Fruit fly (Drosophila melanogaster) whole organism, embryonic: ENCODE measurements around the gene Nazo.
A peak's percentile ranks its signal among the peaks of the same experiment; 100 is the strongest.

Source experiments
- Atf3 ChIP-seq: fragments of 200-800 bp; sonication (Bioruptor generic); optimal IDR thresholded peaks from 3 replicates; lab custom pipeline; 2016; ENCODE audit warnings: missing biosample characterization, missing genetic modification characterization
- CG10431 ChIP-seq: fragments of 200-800 bp; sonication (Bioruptor generic); optimal IDR thresholded peaks from 3 replicates; lab custom pipeline; 2018; ENCODE audit warnings: missing biosample characterization, mild to moderate bottlenecking, missing genetic modification characterization
- CG10979 ChIP-seq: fragments of 200-800 bp; sonication (Bioruptor generic); optimal IDR thresholded peaks from 2 replicates; lab custom pipeline; 2018; ENCODE audit warnings: missing biosample characterization, mild to moderate bottlenecking, missing genetic modification characterization, moderate library complexity
- CG11695 ChIP-seq: fragments of 200-800 bp; sonication (Bioruptor generic); IDR thresholded peaks from 3 replicates; pipeline ENCODE4 v1.3.6; 2022; ENCODE audit warnings: missing biosample characterization, missing genetic modification characterization
- CG11723 ChIP-seq: fragments of 200-800 bp; sonication (Bioruptor generic); optimal IDR thresholded peaks from 2 replicates; lab custom pipeline; 2017; ENCODE audit warnings: missing biosample characterization, mild to moderate bottlenecking, missing genetic modification characterization
- CG12155 ChIP-seq: fragments of 200-800 bp; sonication (Bioruptor generic); optimal IDR thresholded peaks from 3 replicates; lab custom pipeline; 2016; ENCODE audit warnings: missing biosample characterization, missing genetic modification characterization
- CG12659 ChIP-seq: fragments of 200-800 bp; sonication (Bioruptor generic); optimal IDR thresholded peaks from 3 replicates; lab custom pipeline; 2017; ENCODE audit warnings: mild to moderate bottlenecking, missing biosample characterization, missing genetic modification reagents, missing genetic modification characterization
- CG1602 ChIP-seq: fragments of 200-800 bp; sonication (Bioruptor generic); optimal IDR thresholded peaks from 3 replicates; lab custom pipeline; 2016; ENCODE audit warnings: missing biosample characterization, missing genetic modification characterization
- CG18262 ChIP-seq: fragments of 200-800 bp; optimal IDR thresholded peaks from 3 replicates; lab custom pipeline; 2019; ENCODE audit warnings: missing biosample characterization, mild to moderate bottlenecking, missing genetic modification characterization, moderate library complexity
- CG18619 ChIP-seq: fragments of 200-800 bp; sonication (Bioruptor generic); optimal IDR thresholded peaks from 3 replicates; lab custom pipeline; 2017; ENCODE audit warnings: missing biosample characterization, mild to moderate bottlenecking, missing genetic modification characterization
- CG2712 ChIP-seq: fragments of 200-800 bp; optimal IDR thresholded peaks from 3 replicates; lab custom pipeline; 2019; ENCODE audit warnings: missing biosample characterization, mild to moderate bottlenecking, missing genetic modification characterization, moderate library complexity
- CG31365 ChIP-seq: fragments of 200-800 bp; sonication (Bioruptor generic); optimal IDR thresholded peaks from 2 replicates; lab custom pipeline; 2018; ENCODE audit warnings: missing biosample characterization, mild to moderate bottlenecking, missing genetic modification characterization
- CG3726 ChIP-seq: fragments of 200-800 bp; sonication (Bioruptor generic); IDR thresholded peaks from 3 replicates; pipeline ENCODE4, ENCODE4 v1.3.6; 2022; ENCODE audit warnings: missing biosample characterization, missing genetic modification characterization
- CG3847 ChIP-seq: fragments of 200-800 bp; sonication (Bioruptor generic); IDR thresholded peaks from 2 replicates; pipeline ENCODE4 v1.3.6; 2022; ENCODE audit warnings: missing biosample characterization, missing genetic modification characterization
- CG7271 ChIP-seq: fragments of 200-800 bp; sonication (Bioruptor generic); optimal IDR thresholded peaks from 2 replicates; lab custom pipeline; 2018; ENCODE audit warnings: missing biosample characterization, mild to moderate bottlenecking, missing genetic modification characterization, moderate library complexity
- CG7372 ChIP-seq: fragments of 200-800 bp; sonication (Bioruptor generic); IDR thresholded peaks from 2 replicates; pipeline ENCODE4 v1.3.6; 2022; ENCODE audit warnings: missing biosample characterization, missing genetic modification characterization
- CG7556 ChIP-seq: fragments of 200-800 bp; sonication (Bioruptor generic); optimal IDR thresholded peaks from 2 replicates; lab custom pipeline; 2017; ENCODE audit warnings: missing biosample characterization, mild to moderate bottlenecking, missing genetic modification characterization
- CG8359 ChIP-seq: fragments of 200-800 bp; sonication (Bioruptor generic); optimal IDR thresholded peaks from 2 replicates; lab custom pipeline; 2017; ENCODE audit warnings: missing biosample characterization, mild to moderate bottlenecking, missing genetic modification characterization, borderline replicate concordance
- CG9215 ChIP-seq: fragments of 200-800 bp; sonication (Bioruptor generic); IDR thresholded peaks from 2 replicates; pipeline ENCODE4 v1.3.6; 2022; ENCODE audit warnings: missing biosample characterization, missing genetic modification characterization
- Dbx ChIP-seq: fragments of 200-800 bp; sonication (Bioruptor generic); IDR thresholded peaks from 3 replicates; pipeline ENCODE4 v1.3.6; 2022; ENCODE audit warnings: missing biosample characterization, missing genetic modification characterization
- Dip2 ChIP-seq: fragments of 200-800 bp; sonication (Bioruptor generic); IDR thresholded peaks from 2 replicates; pipeline ENCODE4 v1.3.6; 2022; ENCODE audit warnings: missing biosample characterization, missing genetic modification characterization
- E2f1 ChIP-seq: fragments of 200-800 bp; sonication (Bioruptor generic); IDR thresholded peaks from 2 replicates; pipeline ENCODE4 v1.3.6; 2022; ENCODE audit warnings: missing biosample characterization, missing genetic modification characterization
- Eip74EF ChIP-seq, 2 experiments: fragments of 200-800 bp in 1 of 2; fragments of >200 bp in 1 of 2; sonication (Bioruptor generic) in 1 of 2; optimal IDR thresholded peaks; 2 replicates each; lab custom pipeline; 2017 to 2019; ENCODE audit warnings: missing biosample characterization in 2 of 2, missing genetic modification characterization in 2 of 2, mild to moderate bottlenecking in 1 of 2, moderate library complexity in 1 of 2
- Elba2 ChIP-seq: fragments of 200-800 bp; sonication (Bioruptor generic); optimal IDR thresholded peaks from 3 replicates; lab custom pipeline; 2016; ENCODE audit warnings: missing biosample characterization, missing genetic modification characterization
- HLH54F ChIP-seq: fragments of 200-800 bp; sonication (Bioruptor generic); optimal IDR thresholded peaks from 3 replicates; lab custom pipeline; 2016; ENCODE audit warnings: missing biosample characterization, missing genetic modification characterization
- Hey ChIP-seq: fragments of 200-800 bp; sonication (Bioruptor generic); optimal IDR thresholded peaks from 3 replicates; lab custom pipeline; 2018; ENCODE audit warnings: missing biosample characterization, mild to moderate bottlenecking, missing genetic modification characterization
- Hr3 ChIP-seq: fragments of 200-800 bp; sonication (Bioruptor generic); optimal IDR thresholded peaks from 3 replicates; lab custom pipeline; 2016; ENCODE audit warnings: missing biosample characterization, missing genetic modification characterization
- Lim3 ChIP-seq: fragments of 200-800 bp; sonication (Bioruptor generic); IDR thresholded peaks from 2 replicates; pipeline ENCODE4 v1.3.6; 2022; ENCODE audit warnings: missing biosample characterization, missing genetic modification characterization
- NC2β ChIP-seq: fragments of 200-800 bp; sonication (Bioruptor generic); optimal IDR thresholded peaks from 2 replicates; lab custom pipeline; 2016; ENCODE audit warnings: missing biosample characterization, missing genetic modification characterization
- Ptx1 ChIP-seq: fragments of 200-800 bp; sonication (Bioruptor generic); IDR thresholded peaks from 2 replicates; pipeline ENCODE4 v1.3.6; 2022; ENCODE audit warnings: missing biosample characterization, missing genetic modification characterization
- Sry-β ChIP-seq: fragments of 200-800 bp; sonication (Bioruptor generic); optimal IDR thresholded peaks from 2 replicates; lab custom pipeline; 2018; ENCODE audit warnings: missing biosample characterization, mild to moderate bottlenecking, missing genetic modification characterization, moderate library complexity
- Sry-δ ChIP-seq: fragments of 200-800 bp; sonication (Bioruptor generic); optimal IDR thresholded peaks from 2 replicates; lab custom pipeline; 2016; ENCODE audit warnings: missing biosample characterization, missing genetic modification characterization
- TFAM ChIP-seq: fragments of 200-800 bp; sonication (Bioruptor generic); optimal IDR thresholded peaks from 2 replicates; lab custom pipeline; 2017; ENCODE audit warnings: missing biosample characterization, missing genetic modification characterization, inconsistent platforms
- Vsx1 ChIP-seq: fragments of 200-800 bp; sonication (Bioruptor generic); optimal IDR thresholded peaks from 2 replicates; lab custom pipeline; 2017; ENCODE audit warnings: missing biosample characterization, mild to moderate bottlenecking, missing genetic modification characterization, missing genetic modification reagents
- dati ChIP-seq: fragments of 200-800 bp; sonication (Bioruptor generic); IDR thresholded peaks from 2 replicates; pipeline ENCODE4 v1.3.6; 2022; ENCODE audit warnings: missing biosample characterization, missing genetic modification characterization
- dysf ChIP-seq: fragments of 200-800 bp; sonication (Bioruptor generic); IDR thresholded peaks from 3 replicates; pipeline ENCODE4 v1.3.6; 2022; ENCODE audit warnings: missing biosample characterization, missing genetic modification characterization
- kah ChIP-seq: fragments of 200-800 bp; sonication (Bioruptor generic); optimal IDR thresholded peaks from 2 replicates; lab custom pipeline; 2018; ENCODE audit warnings: missing biosample characterization, mild to moderate bottlenecking, missing genetic modification characterization
- klu ChIP-seq: fragments of 200-800 bp; sonication (Bioruptor generic); IDR thresholded peaks from 2 replicates; pipeline ENCODE4 v1.3.6; 2022; ENCODE audit warnings: missing biosample characterization, missing genetic modification characterization
- nmo ChIP-seq: fragments of 200-800 bp; sonication (Bioruptor generic); optimal IDR thresholded peaks from 2 replicates; lab custom pipeline; 2018; ENCODE audit warnings: missing biosample characterization, mild to moderate bottlenecking, missing genetic modification characterization, moderate library complexity
- oc ChIP-seq: fragments of 200-800 bp; sonication (Bioruptor generic); optimal IDR thresholded peaks from 2 replicates; lab custom pipeline; 2018; ENCODE audit warnings: missing biosample characterization, mild to moderate bottlenecking, missing genetic modification characterization, moderate library complexity
- otp ChIP-seq: fragments of 200-800 bp; sonication (Bioruptor generic); IDR thresholded peaks from 3 replicates; pipeline ENCODE4, ENCODE4 v1.3.6; 2022; ENCODE audit warnings: missing biosample characterization, missing genetic modification characterization
- pnt ChIP-seq: fragments of 200-800 bp; sonication (Bioruptor generic); optimal IDR thresholded peaks from 3 replicates; lab custom pipeline; 2016; ENCODE audit warnings: missing biosample characterization, missing genetic modification characterization
- pros ChIP-seq: fragments of 200-800 bp; sonication (Bioruptor generic); optimal IDR thresholded peaks from 3 replicates; lab custom pipeline; 2019; ENCODE audit warnings: missing biosample characterization, mild to moderate bottlenecking, missing genetic modification characterization, moderate library complexity
- sens ChIP-seq: fragments of 200-800 bp; sonication (Bioruptor generic); peaks from one replicate; lab custom pipeline; 2016; ENCODE audit warnings: missing biosample characterization, missing genetic modification characterization
- stc ChIP-seq: fragments of 200-800 bp; sonication (Bioruptor generic); IDR thresholded peaks from 2 replicates; pipeline ENCODE4 v1.3.6; 2022; ENCODE audit warnings: missing biosample characterization, missing genetic modification characterization
- tio ChIP-seq: fragments of 200-800 bp; sonication (Bioruptor generic); optimal IDR thresholded peaks from 2 replicates; lab custom pipeline; 2017; ENCODE audit warnings: missing biosample characterization, missing genetic modification characterization, inconsistent platforms
- unpg ChIP-seq: fragments of 200-800 bp; sonication (Bioruptor generic); optimal IDR thresholded peaks from 3 replicates; lab custom pipeline; 2018; ENCODE audit warnings: missing biosample characterization, mild to moderate bottlenecking, missing genetic modification characterization, moderate library complexity
- z ChIP-seq: fragments of 200-800 bp; sonication (Bioruptor generic); IDR thresholded peaks from 3 replicates; pipeline ENCODE4 v1.3.6; 2022; ENCODE audit warnings: missing biosample characterization, missing genetic modification characterization
- zf30C ChIP-seq: fragments of 200-800 bp; sonication (Bioruptor generic); optimal IDR thresholded peaks from 3 replicates; lab custom pipeline; 2018; ENCODE audit warnings: missing biosample characterization, mild to moderate bottlenecking, missing genetic modification characterization
- zfh1 ChIP-seq: fragments of 200-800 bp; sonication (Bioruptor generic); IDR thresholded peaks from 3 replicates; pipeline ENCODE4 v1.3.6; 2022; ENCODE audit warnings: missing biosample characterization, missing genetic modification characterization

The Nazo gene

dm6 chr3R:8333768-8334470 is 46.2 kb downstream of the Nazo start, which contains the start of gene Poxm (continued):
- no peak for TF ChIP-seq pros (GFP tag; lab: Kevin White, UChicago)
- TF ChIP-seq CG3847 (GFP tag; lab: Robert Waterston, UW) = peak; percentile 84
- peak; percentile 98 for TF ChIP-seq nmo (GFP tag; lab: Kevin White, UChicago)
- peak; percentile 96 for TF ChIP-seq CG10979
- TF ChIP-seq CG9215 (GFP tag; lab: Robert Waterston, UW) = peak; percentile 89
- TF ChIP-seq Lim3 (GFP tag; lab: Robert Waterston, UW) = 0 out of 2 replicates have a peak, but pooled peaks have one; percentile 64
- TF ChIP-seq Dip2 (GFP tag; lab: Robert Waterston, UW) = peak; percentile 53
- TF ChIP-seq CG7556 (GFP tag; lab: Kevin White, UChicago) = peak; percentile 93
- peak; percentile 96 for TF ChIP-seq CG2712 (tag; lab: Kevin White, UChicago)
- peak; percentile 83; the same call in 2 of the 3 replicates for TF ChIP-seq CG11695 (GFP tag; lab: Robert Waterston, UW)
- no peak for TF ChIP-seq Sry-δ
- TF ChIP-seq CG7372 (GFP tag; lab: Robert Waterston, UW) = peak; percentile 89
- peak; percentile 75; the same call in 2 of the 3 replicates for TF ChIP-seq CG3726 (GFP tag; lab: Robert Waterston, UW)
- TF ChIP-seq z = peak; percentile 7; the same call in 1 of the 3 replicates
- TF ChIP-seq unpg (GFP tag; lab: Kevin White, UChicago) = peak; percentile 85
- TF ChIP-seq CG18619 (GFP tag; lab: Kevin White, UChicago) = peak; percentile 88
- TF ChIP-seq Vsx1 (GFP tag; lab: Kevin White, UChicago) = peak; percentile 69
- peak; percentile 88 for TF ChIP-seq tio
- TF ChIP-seq pnt (GFP tag; lab: Kevin White, UChicago) = peak; percentile 80
- peak; percentile 48; the same call in 1 of the 3 replicates for TF ChIP-seq Dbx (GFP tag; lab: Robert Waterston, UW)
- peak; percentile 77 for TF ChIP-seq kah (GFP tag; lab: Kevin White, UChicago)
- peak; percentile 94 for TF ChIP-seq dysf (GFP tag; lab: Robert Waterston, UW)
- TF ChIP-seq CG11723 (GFP tag; lab: Kevin White, UChicago) = peak; percentile 81
- peak; percentile 81 for TF ChIP-seq stc (GFP tag; lab: Robert Waterston, UW)
- peak; percentile 29 for TF ChIP-seq NC2β (GFP tag; lab: Kevin White, UChicago)
- peak; percentile 78 for TF ChIP-seq CG12155
- peak; percentile 84 for TF ChIP-seq klu (GFP tag; lab: Robert Waterston, UW)
- no peak for TF ChIP-seq CG31365 (tag; lab: Kevin White, UChicago)
- peak; percentile 92 for TF ChIP-seq CG12659 (GFP tag; lab: Kevin White, UChicago)
- TF ChIP-seq CG8359 (GFP tag; lab: Kevin White, UChicago) = peak; percentile 84
- peak; percentile 92 for TF ChIP-seq CG1602 (GFP tag; lab: Kevin White, UChicago)
- peak; percentile 59 for TF ChIP-seq TFAM (GFP tag; lab: Kevin White, UChicago)
- peak in 1 of 2 experiments; percentile 89 for TF ChIP-seq Eip74EF (GFP tag; optimal IDR thresholded peaks at IDR 0.05; lab: Kevin White, UChicago)
- peak; percentile 96 for TF ChIP-seq sens (GFP tag; lab: Kevin White, UChicago)
- peak; percentile 91 for TF ChIP-seq E2f1 (GFP tag; lab: Robert Waterston, UW)
- TF ChIP-seq Elba2 = no peak
- TF ChIP-seq dati (GFP tag; lab: Robert Waterston, UW) = 0 out of 2 replicates have a peak, but pooled peaks have one; percentile 28
- TF ChIP-seq Hey = no peak
- peak; percentile 41 for TF ChIP-seq HLH54F
- TF ChIP-seq CG7271 = no peak
- TF ChIP-seq zf30C = no peak
- TF ChIP-seq otp (GFP tag; lab: Robert Waterston, UW) = no peak
- TF ChIP-seq Sry-β (GFP tag; lab: Kevin White, UChicago) = peak; percentile 32
- TF ChIP-seq zfh1 (GFP tag; lab: Robert Waterston, UW) = peak; percentile 67; the same call in 2 of the 3 replicates
- TF ChIP-seq Ptx1 (GFP tag; lab: Robert Waterston, UW) = peak; percentile 94
- TF ChIP-seq oc (tag; lab: Kevin White, UChicago) = peak; percentile 78
- TF ChIP-seq Hr3 (GFP tag; lab: Kevin White, UChicago) = peak; percentile 94
- peak; percentile 27 for TF ChIP-seq Atf3
- peak; percentile 73 for TF ChIP-seq CG10431 (GFP tag; lab: Kevin White, UChicago)
- TF ChIP-seq CG18262 = peak; percentile 97
